Fruit fly (Drosophila melanogaster) whole organism, prepupa: ENCODE measurements around the gene Rb97D.

Source experiments
- CG11762 ChIP-seq: fragments of 200-800 bp; sonication (Bioruptor generic); optimal IDR thresholded peaks from 3 replicates; lab custom pipeline; 2016; ENCODE audit warnings: missing biosample characterization, missing genetic modification characterization; ENCODE audit not compliant: insufficient read depth
- CG1621 ChIP-seq: fragments of 200-800 bp; sonication (Bioruptor generic); optimal IDR thresholded peaks from 3 replicates; lab custom pipeline; 2018; ENCODE audit warnings: missing biosample characterization, mild to moderate bottlenecking, missing genetic modification characterization
- CG3032 ChIP-seq: fragments of 200-800 bp; optimal IDR thresholded peaks from 2 replicates; lab custom pipeline; 2019; ENCODE audit warnings: missing biosample characterization, mild to moderate bottlenecking, missing genetic modification characterization, moderate library complexity
- CG3919 ChIP-seq: fragments of 200-800 bp; sonication (Bioruptor generic); optimal IDR thresholded peaks from 3 replicates; lab custom pipeline; 2016; ENCODE audit warnings: missing biosample characterization, missing genetic modification characterization
- CG8319 ChIP-seq: fragments of 200-800 bp; sonication (Bioruptor generic); optimal IDR thresholded peaks from 3 replicates; lab custom pipeline; 2016; ENCODE audit warnings: missing biosample characterization, missing genetic modification characterization
- Eip75B ChIP-seq: fragments of 200-800 bp; sonication (Bioruptor generic); optimal IDR thresholded peaks from 3 replicates; lab custom pipeline; 2016; ENCODE audit warnings: missing biosample characterization, missing genetic modification characterization
- Ets21C ChIP-seq: fragments of 200-800 bp; sonication (Bioruptor generic); optimal IDR thresholded peaks from 3 replicates; lab custom pipeline; 2016; ENCODE audit warnings: missing biosample characterization, missing genetic modification characterization
- Hr39 ChIP-seq: fragments of 200-800 bp; sonication (Bioruptor generic); optimal IDR thresholded peaks from 2 replicates; lab custom pipeline; 2016; ENCODE audit warnings: missing biosample characterization, missing genetic modification characterization
- Lpt ChIP-seq: fragments of 200-800 bp; sonication (Bioruptor generic); optimal IDR thresholded peaks from 3 replicates; lab custom pipeline; 2016; ENCODE audit warnings: missing biosample characterization, missing genetic modification characterization
- cyc ChIP-seq: fragments of 200-800 bp; sonication (Bioruptor generic); optimal IDR thresholded peaks from 3 replicates; lab custom pipeline; 2016; ENCODE audit warnings: missing biosample characterization, missing genetic modification characterization
- salr ChIP-seq, 2 experiments: fragments of 200-800 bp; sonication (Bioruptor generic); optimal IDR thresholded peaks; 3 replicates each; lab custom pipeline; 2016 to 2018; ENCODE audit warnings: missing biosample characterization in 2 of 2, missing genetic modification characterization in 2 of 2, mild to moderate bottlenecking in 1 of 2

- TF ChIP-seq CG3032 (tag; lab: Kevin White, UChicago) = no peak
- no peak for TF ChIP-seq Eip75B (GFP tag; lab: Kevin White, UChicago)
- TF ChIP-seq Lpt (GFP tag; lab: Kevin White, UChicago) = no peak
- TF ChIP-seq Hr39 = no peak
- TF ChIP-seq CG11762 (GFP tag; lab: Kevin White, UChicago) = no peak
- TF ChIP-seq Ets21C (GFP tag; lab: Kevin White, UChicago) = no peak
- TF ChIP-seq CG8319 (GFP tag; lab: Kevin White, UChicago) = no peak
- no peak for TF ChIP-seq CG1621
- no peak for TF ChIP-seq salr (GFP tag; optimal IDR thresholded peaks at IDR 0.05; lab: Kevin White, UChicago)
- no peak for TF ChIP-seq cyc (GFP tag; lab: Kevin White, UChicago)
- TF ChIP-seq CG3919 (GFP tag; lab: Kevin White, UChicago) = no peak
Measured at dm6 chr3R:26876851-26877250, 1.3 kb upstream of the Rb97D start.
